Worm (Caenorhabditis elegans): ENCODE data around the gene fbxa-179.
"Not testable (repeated sequence)": the region's sequence is repeated elsewhere in the genome, so short reads cannot be mapped to it uniquely, and the experiment has no call there.

DNA sequence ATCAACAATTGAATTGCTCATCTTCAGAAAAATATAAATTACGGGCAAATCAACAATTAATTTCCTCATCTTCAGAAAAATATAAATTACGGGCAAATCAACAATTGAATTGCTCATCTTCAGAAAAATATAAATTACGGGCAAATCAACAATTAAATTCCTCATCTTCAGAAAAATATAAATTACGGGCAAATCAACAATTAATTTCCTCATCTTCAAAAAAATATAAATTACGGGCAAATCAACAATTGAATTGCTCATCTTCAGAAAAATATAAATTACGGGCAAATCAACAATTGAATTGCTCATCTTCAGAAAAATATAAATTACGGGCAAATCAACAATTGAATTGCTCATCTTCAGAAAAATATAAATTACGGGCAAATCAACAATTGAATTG, 26.0 kb downstream of the fbxa-179 start:
- TF ChIP-seq daf-16 (GFP tag; optimal IDR thresholded peaks at IDR 0.05); daf-16 (tag; optimal IDR thresholded peaks at IDR 0.05); unc-39 (tag; optimal IDR thresholded peaks at IDR 0.05); mxl-3 (GFP tag; optimal IDR thresholded peaks at IDR 0.05); dmd-6 (GFP tag; IDR thresholded peaks at IDR 0.05); ceh-62 (tag; optimal IDR thresholded peaks at IDR 0.05); nhr-28 (tag; optimal IDR thresholded peaks at IDR 0.05); hlh-30 (tag; optimal IDR thresholded peaks at IDR 0.05; ENCODE audit: insufficient read depth); pqm-1 (tag; optimal IDR thresholded peaks at IDR 0.05); nhr-11 (tag; optimal IDR thresholded peaks at IDR 0.05): not testable (repeated sequence)

All from whole organism, L4 larva.